Worm (Caenorhabditis elegans) whole organism, L4 larva: Measurements from ENCODE around the gene pak-1.

ENCODE experiments used
- aly-2 ChIP-seq: sonication (generic microtip); optimal IDR thresholded peaks from 2 replicates; lab custom pipeline; 2018; ENCODE audit warnings: missing biosample characterization, missing genetic modification characterization
- ama-1 ChIP-seq: fragments of 150-350 bp; optimal IDR thresholded peaks from 2 replicates; lab custom pipeline; 2014; ENCODE audit warnings: inconsistent platforms, mixed read lengths
- dmd-8 ChIP-seq: fragments of 200-800 bp; sonication (Bioruptor generic); IDR thresholded peaks from 2 replicates; pipeline ENCODE4 v1.3.6; 2022; ENCODE audit warnings: missing genetic modification characterization, missing compliant biosample characterization
- egl-27 ChIP-seq: sonication (generic microtip); optimal IDR thresholded peaks from 3 replicates; lab custom pipeline; 2017; ENCODE audit warnings: missing biosample characterization, missing genetic modification reagents, missing genetic modification characterization
- fkh-10 ChIP-seq: fragments of 150-350 bp; optimal IDR thresholded peaks from 2 replicates; lab custom pipeline; 2014; ENCODE audit warnings: missing biosample characterization, missing genetic modification reagents, missing genetic modification characterization
- lin-13 ChIP-seq: fragments of 150-350 bp; optimal IDR thresholded peaks from 2 replicates; lab custom pipeline; 2014; ENCODE audit warnings: missing biosample characterization, missing genetic modification reagents, missing genetic modification characterization
- lin-29 ChIP-seq: fragments of 200-800 bp; sonication (Bioruptor generic); IDR thresholded peaks from 2 replicates; pipeline ENCODE4 v1.3.6; 2022; ENCODE audit warnings: missing genetic modification reagents, missing genetic modification characterization, missing compliant biosample characterization
- unc-130 ChIP-seq: sonication (generic microtip); optimal IDR thresholded peaks from 2 replicates; lab custom pipeline; 2016; ENCODE audit warnings: missing genetic modification reagents, missing genetic modification characterization, missing compliant biosample characterization
- unc-62 ChIP-seq, 3 experiments: fragments of 150-350 bp in 1 of 3; sonication (generic microtip); optimal IDR thresholded peaks in 2 of 3; peaks in 1 of 3; 1 replicate in 1 of 3; 2 replicates in 2 of 3; lab custom pipeline; 2014 to 2017; ENCODE audit warnings: missing biosample characterization in 3 of 3, missing genetic modification characterization in 3 of 3, missing genetic modification reagents in 3 of 3, missing genotype in 1 of 3

DNA sequence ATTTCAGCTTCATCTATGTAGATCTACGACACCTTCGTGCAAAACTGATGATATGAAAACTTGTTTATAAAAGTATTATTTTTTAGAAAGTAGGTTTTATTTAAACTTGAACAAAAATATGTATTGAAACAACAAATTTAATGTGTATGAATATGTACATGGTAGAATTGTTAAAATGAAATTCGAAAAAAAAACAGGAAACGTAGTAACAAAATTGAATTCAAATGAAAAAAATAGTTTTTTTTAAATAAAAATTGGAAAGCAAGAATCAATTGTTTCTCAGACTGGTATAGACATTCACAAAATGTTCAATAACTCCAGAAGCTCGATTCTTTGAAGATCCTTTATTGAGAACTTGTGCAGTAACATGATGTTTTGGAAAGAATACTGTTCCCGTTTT, 27.6 kb downstream of the pak-1 start:
- TF ChIP-seq unc-62 (GFP tag; optimal IDR thresholded peaks at IDR 0.05 in 1 of 2; lab: Kevin White, UChicago) (peak in 1 of 2 experiments; percentile 90), unc-62 (tag; optimal IDR thresholded peaks at IDR 0.05; lab: Kevin White, UChicago) (no peak), egl-27 (tag; lab: Kevin White, UChicago) (no peak), ama-1 (lab: Kevin White, UChicago) (no peak), lin-13 (no peak), unc-130 (GFP tag; lab: Kevin White, UChicago) (no peak), lin-29 (GFP tag; lab: Robert Waterston, UW) (no peak), aly-2 (no peak), fkh-10 (GFP tag; lab: Kevin White, UChicago) (no peak), dmd-8 (no peak)
